Worm (Caenorhabditis elegans) whole organism, dauer: ENCODE data around the gene nhr-42.

Source experiments
- unc-62 ChIP-seq: sonication (generic microtip); optimal IDR thresholded peaks from 2 replicates; lab custom pipeline; 2017; ENCODE audit warnings: missing biosample characterization, missing genetic modification reagents, missing genetic modification characterization

The nhr-42 gene

DNA sequence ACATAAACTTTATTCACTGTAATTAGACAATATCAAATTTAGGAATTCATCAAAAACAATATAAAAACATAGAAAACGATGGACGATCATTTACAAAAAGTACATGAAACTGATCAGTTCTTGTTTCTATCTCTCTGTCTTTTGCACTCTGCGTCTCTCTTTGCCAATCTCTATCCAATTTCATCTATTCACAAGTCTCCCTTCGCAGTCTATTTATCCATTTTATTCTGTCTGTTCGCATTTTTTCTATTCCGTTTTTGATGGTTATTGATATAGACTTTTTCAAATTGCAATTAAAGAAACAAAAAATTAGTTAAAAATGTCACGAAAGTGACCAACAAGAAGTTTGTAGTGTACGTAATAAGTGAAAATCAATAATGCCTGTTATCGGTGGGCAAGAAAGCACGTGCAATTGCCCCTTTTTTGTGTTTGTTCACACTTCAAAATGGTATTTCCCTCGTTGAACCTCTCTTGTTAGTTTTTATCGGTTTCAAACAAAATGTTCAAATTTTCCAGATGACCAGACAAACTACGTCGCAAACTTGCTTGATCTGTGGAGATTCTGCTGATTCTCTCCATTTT lies at the start of gene nhr-42:
Gene nhr-42, plus strand, starts transcription at position 517 of the 582 bp plus-strand sequence.
- TF ChIP-seq unc-62 = no peak

DNA sequence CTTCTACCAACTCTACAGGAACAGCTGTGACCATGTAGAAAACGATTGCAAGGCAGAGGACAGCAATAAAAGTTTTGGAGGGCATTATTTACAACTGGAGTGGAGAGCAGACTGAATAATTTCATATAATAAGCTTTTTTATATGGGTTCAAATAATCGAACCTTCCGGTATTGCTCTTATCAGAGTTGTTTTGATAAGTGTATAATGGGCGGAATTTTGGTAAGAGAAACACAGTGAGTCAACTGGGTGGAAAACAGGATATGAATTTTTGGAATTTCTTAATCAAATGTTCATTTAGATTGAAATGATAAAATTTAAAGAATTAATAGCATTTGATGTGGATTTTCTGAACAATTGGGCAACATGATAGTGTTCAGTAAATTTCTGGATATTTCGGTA lies 48.8 kb upstream of the nhr-42 start, which contains the start of gene Y57E12B.11:
Gene Y57E12B.11, minus strand, starts transcription at position 101 of the 400 bp plus-strand sequence.
- TF ChIP-seq unc-62 = no peak

DNA sequence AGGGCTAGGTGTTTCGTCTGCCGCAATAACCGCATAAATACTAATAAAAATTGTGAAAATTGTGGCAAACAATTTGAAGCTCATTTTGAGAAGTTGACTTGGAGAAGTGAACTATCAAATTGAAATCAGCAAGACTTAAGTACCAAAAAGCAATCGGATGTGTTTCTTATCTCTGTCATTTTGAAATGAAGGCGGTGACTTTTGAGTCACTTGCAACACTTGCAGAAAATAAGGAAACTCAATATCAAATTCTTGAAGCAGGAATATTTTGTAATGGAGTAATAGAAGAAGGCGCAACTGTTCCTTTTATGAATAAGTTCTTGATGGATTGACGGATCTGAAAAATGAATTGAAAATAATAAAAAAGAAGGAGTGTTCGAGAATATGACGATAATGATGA lies 47.3 kb upstream of the nhr-42 start, which contains the start of gene T07H8.11:
Gene T07H8.11, minus strand, starts transcription at position 101 of the 400 bp plus-strand sequence.
- no peak for TF ChIP-seq unc-62

DNA sequence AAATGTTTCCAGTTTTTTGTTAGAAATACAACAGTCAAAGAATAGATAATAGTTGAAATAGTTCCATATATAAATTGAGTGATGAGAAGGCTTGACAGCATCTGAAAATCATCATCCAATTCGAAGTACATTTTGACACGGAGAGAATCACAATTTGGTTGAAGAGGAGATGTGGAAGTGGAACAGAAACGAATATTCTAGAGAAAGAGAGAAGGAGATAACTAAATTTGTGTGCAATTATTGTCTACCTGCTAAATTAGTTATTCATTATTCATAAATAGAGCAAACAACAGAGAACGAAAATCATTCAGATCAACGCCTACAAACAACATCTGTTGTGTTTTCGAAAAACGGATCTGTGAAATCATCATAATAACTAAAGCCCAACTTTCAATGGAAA lies 44.8 kb upstream of the nhr-42 start, which contains the start of gene srg-31:
Gene srg-31, minus strand, starts transcription at position 101 of the 400 bp plus-strand sequence.
- no peak for TF ChIP-seq unc-62

DNA sequence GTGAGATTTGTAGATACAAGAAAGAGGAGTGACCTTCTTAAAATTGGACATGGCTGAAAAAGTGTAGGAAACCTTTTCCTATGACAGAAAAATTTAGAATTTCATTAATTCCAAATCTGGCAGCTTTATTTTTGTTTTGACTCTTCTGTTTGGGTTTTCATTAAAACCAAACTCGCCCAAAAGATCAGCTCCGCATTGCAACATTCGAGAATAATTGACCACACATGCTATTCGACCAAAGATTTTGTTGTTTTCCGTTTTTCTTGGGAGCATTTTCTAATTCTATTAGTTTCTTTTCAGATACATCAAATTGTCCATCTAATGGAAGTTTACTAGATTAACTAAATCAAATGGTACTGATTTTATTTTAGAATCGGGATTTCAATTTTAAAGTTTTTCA lies 42.4 kb upstream of the nhr-42 start, which contains the start of gene mec-1:
Gene mec-1, plus strand, starts transcription at position 301 of the 400 bp plus-strand sequence.
- no peak for TF ChIP-seq unc-62

DNA sequence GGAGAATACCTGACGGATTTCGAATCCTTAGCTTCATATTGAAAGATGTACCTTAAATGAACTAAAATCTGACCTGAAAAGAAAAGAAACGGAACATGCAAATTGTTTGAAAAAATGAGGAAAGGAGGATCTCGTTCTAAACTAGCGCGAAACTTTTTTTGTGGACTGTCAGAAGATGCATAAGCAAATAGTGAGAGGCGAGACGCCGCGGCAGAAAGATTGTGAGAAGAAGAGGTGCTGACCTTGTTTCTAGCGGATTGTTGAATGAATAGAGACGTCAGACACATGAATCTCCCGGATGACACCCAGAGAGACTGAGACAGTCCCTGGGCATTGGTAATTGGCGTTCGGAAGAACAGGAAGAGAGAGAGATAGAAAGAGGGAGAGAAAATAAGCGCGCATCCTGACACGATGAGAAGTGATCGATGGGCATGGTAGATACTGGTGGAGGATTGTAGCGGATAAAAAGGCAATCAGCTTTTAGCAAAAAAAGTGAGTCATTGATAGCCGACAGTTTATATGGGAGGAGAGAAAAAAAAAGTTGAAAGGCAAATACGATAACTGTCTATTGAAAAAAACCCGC lies 28.6 kb upstream of the nhr-42 start, which contains the start of gene ptr-15:
Gene ptr-15, minus strand, starts transcription at position 51 of the 583 bp plus-strand sequence.
- no peak for TF ChIP-seq unc-62

DNA sequence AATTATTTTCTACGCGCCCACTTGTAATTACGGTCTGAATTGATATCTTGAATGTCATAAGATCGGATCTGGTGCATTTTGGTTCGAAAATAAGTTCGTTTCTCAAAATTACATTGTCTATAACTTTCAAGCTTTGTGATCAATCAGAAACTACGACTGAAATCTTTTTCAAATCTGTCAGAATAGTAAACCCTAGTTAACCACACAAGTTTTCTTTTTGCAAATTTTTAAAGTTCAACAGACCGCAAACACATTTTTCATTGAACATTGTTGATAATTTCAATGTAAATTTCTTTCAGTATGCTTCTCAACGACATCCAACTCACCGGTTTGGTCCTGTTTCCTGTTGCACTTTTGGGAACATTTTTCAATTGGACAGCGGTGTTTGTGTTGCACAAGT lies 27.1 kb upstream of the nhr-42 start, which contains the start of gene srx-59:
Gene srx-59, plus strand, starts transcription at position 301 of the 400 bp plus-strand sequence.
- no peak for TF ChIP-seq unc-62

DNA sequence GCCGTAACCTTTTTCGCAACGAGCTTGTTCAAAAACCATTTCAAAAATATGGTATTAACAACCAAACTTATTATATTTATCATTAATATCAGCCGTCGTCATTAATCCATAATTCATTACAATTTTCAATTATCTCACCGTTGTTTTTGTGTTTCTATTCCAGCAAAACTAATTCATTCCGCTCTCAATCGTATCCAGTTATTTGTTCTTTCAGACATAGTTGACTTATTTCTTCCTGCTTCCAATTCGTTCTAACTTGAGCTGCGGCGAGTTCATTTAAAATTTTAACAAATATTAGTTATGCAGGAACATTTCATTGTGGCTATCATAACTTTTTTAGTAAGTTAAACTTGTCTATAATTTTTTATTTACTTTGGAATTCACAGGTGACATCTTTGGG lies 22.6 kb upstream of the nhr-42 start, which contains the start of gene srx-16:
Gene srx-16, plus strand, starts transcription at position 301 of the 400 bp plus-strand sequence.
- no peak for TF ChIP-seq unc-62

DNA sequence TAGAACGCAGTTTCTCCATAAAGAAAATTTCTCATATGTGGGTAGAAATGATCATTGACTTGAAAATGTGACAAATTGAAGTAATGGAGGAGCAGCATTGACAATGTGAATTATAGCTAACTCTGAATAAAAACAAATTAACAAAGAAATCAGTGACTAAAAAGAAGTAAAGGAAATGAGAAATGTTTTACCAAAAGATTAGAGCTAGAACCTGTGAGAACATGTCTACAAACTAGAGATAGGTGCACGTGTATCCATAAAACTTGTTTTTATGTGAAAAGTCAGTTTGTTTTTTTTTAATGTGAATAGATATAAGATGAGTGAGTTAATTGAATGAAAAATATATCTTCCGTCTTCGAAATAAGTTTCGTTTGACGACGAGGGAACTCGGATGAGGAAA lies 19.6 kb upstream of the nhr-42 start, which contains the start of gene sre-12:
Gene sre-12, minus strand, starts transcription at position 101 of the 400 bp plus-strand sequence.
- TF ChIP-seq unc-62 = no peak

DNA sequence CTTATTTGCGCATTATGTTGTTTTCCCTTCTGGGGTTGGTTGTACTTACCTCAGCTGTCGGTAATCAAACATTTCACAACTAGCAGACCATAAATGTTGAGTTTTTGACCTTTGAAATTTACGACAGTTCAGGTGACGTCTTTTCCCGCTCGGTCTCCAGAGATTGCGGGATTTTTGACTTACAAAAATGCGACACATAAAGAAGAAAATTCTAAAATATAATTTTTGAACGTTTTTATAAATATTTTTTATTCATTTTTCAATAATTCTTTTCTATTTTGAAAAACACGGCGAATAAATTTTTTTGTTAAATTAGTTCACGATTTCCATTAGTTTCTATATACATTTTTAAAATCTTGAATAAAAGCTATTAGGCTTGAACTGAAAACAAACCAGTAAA lies 15.8 kb upstream of the nhr-42 start, which contains the start of gene nhr-161:
Gene nhr-161, minus strand, starts transcription at position 101 of the 400 bp plus-strand sequence.
- TF ChIP-seq unc-62 = no peak

DNA sequence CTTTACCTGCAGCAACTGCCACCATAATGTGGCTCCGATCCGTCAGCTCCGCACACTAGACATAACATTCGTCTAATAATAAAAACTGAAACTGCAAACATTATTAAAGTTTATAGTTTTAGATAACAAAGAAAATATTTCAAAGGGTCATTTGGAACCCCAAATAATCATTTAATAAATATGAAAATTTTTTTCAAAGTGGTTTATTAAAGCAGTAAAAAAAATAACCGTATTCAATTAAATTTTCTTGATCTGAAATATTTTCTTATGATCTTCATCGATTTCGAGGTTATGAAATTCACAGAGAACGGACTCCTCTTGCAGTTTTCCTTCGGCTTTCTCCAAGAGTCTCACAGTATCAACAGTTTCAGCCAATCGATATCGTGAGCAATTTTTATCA lies 12.7 kb upstream of the nhr-42 start, which contains the start of gene nhr-163:
Gene nhr-163, minus strand, starts transcription at position 101 of the 400 bp plus-strand sequence.
- no peak for TF ChIP-seq unc-62

DNA sequence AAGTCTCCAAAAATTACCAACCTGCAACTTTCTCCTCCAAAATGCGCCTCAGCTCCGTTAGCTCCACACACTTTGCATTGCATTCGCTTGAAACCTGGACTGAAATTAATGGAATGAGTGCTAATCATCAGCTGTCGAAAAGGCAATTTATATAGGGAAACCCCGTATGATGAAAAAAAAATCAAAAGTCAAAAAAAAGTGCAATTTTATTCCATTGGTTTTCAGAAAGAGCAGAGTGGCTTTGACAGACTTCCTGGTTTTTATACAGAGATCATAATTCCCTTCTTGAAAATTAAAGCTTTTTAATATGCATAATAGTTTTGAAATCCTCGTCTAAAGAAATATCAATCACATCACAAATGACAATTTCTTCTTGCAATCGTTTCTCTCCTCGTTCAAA lies 10.9 kb upstream of the nhr-42 start, which contains the start of gene nhr-139:
Gene nhr-139, minus strand, starts transcription at position 101 of the 400 bp plus-strand sequence.
- no peak for TF ChIP-seq unc-62

DNA sequence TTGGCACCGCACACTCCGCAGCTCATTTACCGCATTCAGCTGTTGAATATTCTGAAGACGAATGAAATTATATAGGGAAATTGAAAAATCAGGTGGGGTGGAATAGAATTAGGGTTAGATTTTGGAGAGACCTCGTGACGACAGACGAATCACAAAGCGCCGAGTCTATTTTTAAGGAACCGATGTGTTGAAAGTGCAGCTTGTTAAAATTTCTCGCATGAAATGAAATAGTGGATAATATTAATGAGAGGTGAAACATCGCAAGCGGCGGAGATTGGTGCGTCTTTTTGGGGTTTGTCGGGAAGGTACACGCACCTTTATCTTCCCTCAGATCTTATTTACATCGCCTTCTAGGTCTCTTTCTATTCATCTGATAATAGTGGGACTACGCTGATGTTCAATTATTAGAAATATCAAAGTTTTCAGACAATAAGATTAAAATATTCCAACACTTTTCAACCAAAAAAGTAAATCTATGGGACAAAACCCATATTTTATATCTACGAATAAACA lies 8.9 kb upstream of the nhr-42 start, which contains the start of gene nhr-140:
Gene nhr-140, minus strand, starts transcription at position 51 of the 513 bp plus-strand sequence.
- no peak for TF ChIP-seq unc-62

DNA sequence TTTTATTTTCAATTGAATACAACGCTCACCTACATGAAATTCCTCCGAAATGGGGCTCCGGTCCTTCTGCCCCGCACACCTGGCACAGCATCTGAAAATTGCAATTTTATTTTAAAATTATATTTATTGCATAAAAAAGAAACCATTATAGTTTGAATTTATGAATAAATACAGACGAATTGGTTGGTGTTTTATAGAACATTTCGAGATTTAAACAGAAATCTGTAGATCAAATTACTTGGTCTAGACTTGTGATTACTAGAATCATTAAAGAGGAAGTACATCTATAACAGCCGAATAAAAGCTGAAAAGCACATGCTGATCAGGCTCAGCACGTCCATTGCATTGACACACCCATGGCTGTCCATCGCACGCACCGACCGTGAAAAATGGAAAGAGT lies 6.8 kb upstream of the nhr-42 start, which contains the start of gene nhr-162:
Gene nhr-162, minus strand, starts transcription at position 101 of the 400 bp plus-strand sequence.
- TF ChIP-seq unc-62 = no peak

DNA sequence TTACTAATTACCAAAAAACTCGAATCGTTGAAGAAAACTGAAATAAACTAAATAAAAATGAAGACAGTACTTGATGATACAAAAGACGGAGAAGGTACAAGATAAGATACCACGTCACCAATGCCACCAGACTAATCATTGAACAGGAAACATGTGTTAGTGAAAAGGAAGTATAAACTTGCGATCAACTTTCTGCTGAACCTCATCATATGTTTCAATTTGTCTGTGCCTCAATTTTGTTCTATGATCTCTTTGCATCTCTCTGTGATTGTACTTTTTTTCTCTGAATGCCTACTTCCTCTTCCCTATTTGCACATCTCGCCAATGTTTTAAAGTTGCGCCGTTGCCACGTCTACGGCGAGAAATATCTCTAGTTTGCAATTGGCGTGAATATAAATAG lies 4.6 kb upstream of the nhr-42 start:
- TF ChIP-seq unc-62 = no peak

DNA sequence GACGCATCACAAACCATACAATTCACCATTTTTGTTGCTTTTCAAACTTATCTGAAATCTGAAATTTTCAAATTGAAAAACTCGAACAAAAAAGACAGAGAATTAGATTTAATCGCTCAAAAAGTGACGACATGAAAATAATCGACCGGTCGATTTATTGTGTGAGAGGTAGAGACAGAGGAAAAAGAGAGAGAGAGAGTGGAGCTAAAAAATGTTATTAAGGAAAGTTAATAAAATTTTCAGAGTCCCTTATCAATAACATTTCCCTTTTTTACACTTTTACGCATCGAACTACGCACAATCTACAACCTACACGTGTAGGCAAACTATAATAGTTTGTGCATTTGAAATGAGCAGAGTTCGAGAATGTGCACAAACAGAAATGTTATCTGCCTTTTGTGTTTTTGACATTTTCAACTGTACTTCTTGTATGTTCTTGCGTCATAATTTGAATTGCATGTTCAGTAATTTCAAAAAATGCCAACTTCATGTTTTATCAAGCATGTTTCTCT lies 1.5 kb upstream of the nhr-42 start, which contains the start of gene nhr-107:
Gene nhr-107, minus strand, starts transcription at position 51 of the 512 bp plus-strand sequence.
- no peak for TF ChIP-seq unc-62

DNA sequence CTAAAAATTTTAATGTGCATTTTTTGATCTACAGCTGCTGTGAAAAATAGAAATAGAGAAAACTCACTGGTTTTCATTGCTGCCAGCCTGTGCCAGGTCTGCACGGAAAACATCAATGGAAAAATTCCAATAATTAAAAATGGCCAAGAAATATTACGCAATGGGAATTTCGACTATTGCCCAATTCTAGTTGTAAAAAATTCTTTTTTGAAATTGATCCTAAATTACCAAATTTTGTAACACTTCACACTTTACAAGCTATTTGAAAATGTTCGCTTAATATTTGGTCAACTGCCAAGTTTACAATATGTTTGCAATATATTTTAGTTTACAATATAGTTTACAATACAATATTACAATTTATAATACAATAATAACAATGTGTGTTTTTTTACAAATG lies 2.1 kb downstream of the nhr-42 start:
- TF ChIP-seq unc-62 = no peak
